Worm (Caenorhabditis elegans) whole organism, L2 larva: ENCODE results near the gene C08E3.15.
A peak's percentile ranks its signal among the peaks of the same experiment; 100 is the strongest.
"Not testable (repeated sequence)": the region's sequence is repeated elsewhere in the genome, so short reads cannot be mapped to it uniquely, and the experiment has no call there.

Source experiments
- C34F6.9 ChIP-seq: fragments of 150-350 bp; optimal IDR thresholded peaks from 2 replicates; lab custom pipeline; 2014; ENCODE audit warnings: missing biosample characterization, missing genetic modification characterization
- F13H6.1 ChIP-seq: sonication (generic microtip); optimal IDR thresholded peaks from 2 replicates; lab custom pipeline; 2016; ENCODE audit warnings: missing genetic modification characterization, missing compliant biosample characterization
- Y55F3AM.14 ChIP-seq: fragments of 200-800 bp; sonication (Bioruptor generic); optimal IDR thresholded peaks from 2 replicates; lab custom pipeline; 2018; ENCODE audit warnings: mild to moderate bottlenecking, missing genetic modification characterization, missing compliant biosample characterization
- aly-2 ChIP-seq: fragments of 150-350 bp; optimal IDR thresholded peaks from 2 replicates; lab custom pipeline; 2014; ENCODE audit warnings: missing biosample characterization, missing genetic modification characterization
- ama-1 ChIP-seq: fragments of 150-350 bp; optimal IDR thresholded peaks from 2 replicates; lab custom pipeline; 2018; ENCODE audit warnings: inconsistent platforms
- blmp-1 ChIP-seq: sonication (generic microtip); optimal IDR thresholded peaks from 2 replicates; lab custom pipeline; 2017; ENCODE audit warnings: missing genetic modification characterization, mild to moderate bottlenecking, missing compliant biosample characterization, antibody characterized with exemption, moderate library complexity; ENCODE audit not compliant: insufficient read depth
- ceh-16 ChIP-seq: fragments of 150-350 bp; optimal IDR thresholded peaks from 2 replicates; lab custom pipeline; 2014; ENCODE audit warnings: missing biosample characterization, missing genetic modification characterization
- crh-2 ChIP-seq: sonication (generic microtip); optimal IDR thresholded peaks from 2 replicates; lab custom pipeline; 2017; ENCODE audit warnings: missing biosample characterization, missing genetic modification characterization
- elt-1 ChIP-seq: fragments of 150-350 bp; optimal IDR thresholded peaks from 2 replicates; lab custom pipeline; 2014; ENCODE audit warnings: missing biosample characterization, missing genetic modification characterization
- fos-1 ChIP-seq: fragments of 150-350 bp; optimal IDR thresholded peaks from 2 replicates; lab custom pipeline; 2014; ENCODE audit warnings: missing biosample characterization, missing genetic modification characterization
- lin-13 ChIP-seq: fragments of 150-350 bp; optimal IDR thresholded peaks from 2 replicates; lab custom pipeline; 2014; ENCODE audit warnings: missing biosample characterization, missing genetic modification reagents, missing genetic modification characterization
- lsy-2 ChIP-seq, 2 experiments: fragments of 150-350 bp in 1 of 2; sonication (generic microtip) in 1 of 2; optimal IDR thresholded peaks; 2 replicates each; lab custom pipeline; 2014 to 2017; ENCODE audit warnings: missing biosample characterization in 2 of 2, missing genetic modification characterization in 2 of 2
- mab-5 ChIP-seq: fragments of 150-350 bp; optimal IDR thresholded peaks from 2 replicates; lab custom pipeline; 2014; ENCODE audit warnings: missing biosample characterization, missing genetic modification characterization
- mdl-1 ChIP-seq, 2 experiments: fragments of 150-350 bp in 1 of 2; sonication (generic microtip) in 1 of 2; optimal IDR thresholded peaks; 2 replicates each; lab custom pipeline; 2017; ENCODE audit warnings: missing biosample characterization in 2 of 2, missing genetic modification characterization in 2 of 2
- nhr-11 ChIP-seq: fragments of 150-350 bp; optimal IDR thresholded peaks from 2 replicates; lab custom pipeline; 2014; ENCODE audit warnings: missing biosample characterization, missing genetic modification characterization
- nhr-12 ChIP-seq: fragments of 150-350 bp; optimal IDR thresholded peaks from 2 replicates; lab custom pipeline; 2014; ENCODE audit warnings: missing biosample characterization, missing genetic modification characterization
- nhr-129 ChIP-seq: fragments of 150-350 bp; optimal IDR thresholded peaks from 2 replicates; lab custom pipeline; 2014; ENCODE audit warnings: missing biosample characterization, missing genetic modification characterization
- nhr-21 ChIP-seq: fragments of 150-350 bp; optimal IDR thresholded peaks from 2 replicates; lab custom pipeline; 2014; ENCODE audit warnings: missing biosample characterization, missing genetic modification characterization
- nhr-23 ChIP-seq: fragments of 150-350 bp; optimal IDR thresholded peaks from 2 replicates; lab custom pipeline; 2014; ENCODE audit warnings: missing biosample characterization, missing genetic modification reagents, missing genetic modification characterization
- nhr-237 ChIP-seq: fragments of 150-350 bp; optimal IDR thresholded peaks from 2 replicates; lab custom pipeline; 2014; ENCODE audit warnings: missing biosample characterization, missing genetic modification characterization
- nhr-25 ChIP-seq: fragments of 150-350 bp; sonication (generic microtip); optimal IDR thresholded peaks from 3 replicates; lab custom pipeline; 2014; ENCODE audit warnings: missing biosample characterization, missing genetic modification characterization
- nhr-6 ChIP-seq: fragments of 150-350 bp; optimal IDR thresholded peaks from 2 replicates; lab custom pipeline; 2014; ENCODE audit warnings: missing biosample characterization, missing genetic modification characterization
- nhr-77 ChIP-seq: fragments of 150-350 bp; optimal IDR thresholded peaks from 2 replicates; lab custom pipeline; 2014; ENCODE audit warnings: missing biosample characterization, missing genetic modification characterization
- peb-1 ChIP-seq: fragments of 150-350 bp; optimal IDR thresholded peaks from 2 replicates; lab custom pipeline; 2014; ENCODE audit warnings: missing biosample characterization, missing genetic modification characterization
- sem-4 ChIP-seq: fragments of 150-350 bp; optimal IDR thresholded peaks from 2 replicates; lab custom pipeline; 2014; ENCODE audit warnings: missing biosample characterization, missing genetic modification reagents, missing genetic modification characterization
- skn-1 ChIP-seq: sonication (generic microtip); optimal IDR thresholded peaks from 2 replicates; lab custom pipeline; 2017; ENCODE audit warnings: missing biosample characterization, missing genetic modification characterization
- sma-3 ChIP-seq: sonication (generic microtip); optimal IDR thresholded peaks from 2 replicates; lab custom pipeline; 2016; ENCODE audit warnings: missing genetic modification reagents, missing genetic modification characterization, missing compliant biosample characterization
- sma-9 ChIP-seq, 2 experiments: fragments of 150-350 bp in 1 of 2; sonication (generic microtip) in 1 of 2; optimal IDR thresholded peaks; 2 replicates each; lab custom pipeline; 2014 to 2016; ENCODE audit warnings: missing genetic modification characterization in 2 of 2, mild to moderate bottlenecking in 1 of 2, missing biosample characterization in 1 of 2, missing compliant biosample characterization in 1 of 2, missing genetic modification reagents in 1 of 2, moderate library complexity in 1 of 2
- unc-55 ChIP-seq: fragments of 150-350 bp; sonication (generic microtip); optimal IDR thresholded peaks from 3 replicates; lab custom pipeline; 2014; ENCODE audit warnings: missing biosample characterization, missing genetic modification reagents, missing genetic modification characterization
- ztf-1 ChIP-seq: fragments of 200-800 bp; sonication (Bioruptor generic); conservative IDR thresholded peaks from 2 replicates; pipeline ENCODE4 v1.3.6; 2022; ENCODE audit warnings: missing genetic modification characterization, missing compliant biosample characterization
- ztf-4 ChIP-seq: fragments of 150-350 bp; optimal IDR thresholded peaks from 2 replicates; lab custom pipeline; 2014; ENCODE audit warnings: missing biosample characterization, missing genetic modification characterization

Gene C08E3.15

ce11 chrII:1627783-1628182 lies at the start of gene C08E3.15:
Gene C08E3.15 (minus strand): TSS chrII:1627883.
- not testable (repeated sequence) for TF ChIP-seq nhr-21 (tag; lab: Kevin White, UChicago); nhr-129 (tag; lab: Kevin White, UChicago); ztf-1

ce11 chrII:1676088-1676487 lies 48.4 kb upstream of the C08E3.15 start, which contains the start of gene fbxb-17:
Gene fbxb-17 (plus strand): TSS chrII:1676388.
- TF ChIP-seq nhr-21 (tag; lab: Kevin White, UChicago): no peak
- peak; percentile 1 for TF ChIP-seq nhr-23 (tag; lab: Kevin White, UChicago)

- no peak for TF ChIP-seq blmp-1 (tag; lab: Kevin White, UChicago)
- no peak for TF ChIP-seq aly-2 (tag; lab: Kevin White, UChicago)
- no peak for TF ChIP-seq ama-1
- TF ChIP-seq ztf-1: no peak
- TF ChIP-seq sma-9 (GFP tag; optimal IDR thresholded peaks at IDR 0.05; lab: Kevin White, UChicago): no peak
- TF ChIP-seq sma-9 (tag; optimal IDR thresholded peaks at IDR 0.05; lab: Kevin White, UChicago): no peak
- no peak for TF ChIP-seq F13H6.1 (tag; lab: Kevin White, UChicago)
- TF ChIP-seq nhr-11: no peak
- no peak for TF ChIP-seq nhr-237
- TF ChIP-seq ztf-4 (tag; lab: Kevin White, UChicago): no peak
- TF ChIP-seq nhr-6 (tag; lab: Kevin White, UChicago): no peak
- TF ChIP-seq skn-1: no peak
- TF ChIP-seq lsy-2 (tag; optimal IDR thresholded peaks at IDR 0.05; lab: Kevin White, UChicago): no peak
- TF ChIP-seq nhr-25 (tag; lab: Kevin White, UChicago): no peak
- no peak for TF ChIP-seq mdl-1 (tag; optimal IDR thresholded peaks at IDR 0.05; lab: Kevin White, UChicago)
- no peak for TF ChIP-seq C34F6.9 (tag; lab: Kevin White, UChicago)
- TF ChIP-seq sem-4 (tag; lab: Kevin White, UChicago): no peak
- TF ChIP-seq sma-3 (GFP tag; lab: Kevin White, UChicago): no peak
- no peak for TF ChIP-seq elt-1
- TF ChIP-seq, all 48 proteins: peak for 0
Measured at ce11 chrII:1672673-1673072, 45.0 kb upstream of the C08E3.15 start.

- TF ChIP-seq mab-5 (no peak), skn-1 (no peak), ceh-16 (tag; lab: Kevin White, UChicago) (no peak), nhr-6 (tag; lab: Kevin White, UChicago) (no peak), crh-2 (tag; lab: Kevin White, UChicago) (no peak), mdl-1 (tag; optimal IDR thresholded peaks at IDR 0.05; lab: Kevin White, UChicago) (no peak), nhr-23 (tag; lab: Kevin White, UChicago) (no peak), sma-9 (GFP tag; optimal IDR thresholded peaks at IDR 0.05; lab: Kevin White, UChicago) (no peak), sma-9 (tag; optimal IDR thresholded peaks at IDR 0.05; lab: Kevin White, UChicago) (no peak), aly-2 (tag; lab: Kevin White, UChicago) (no peak), peb-1 (tag; lab: Kevin White, UChicago) (no peak), nhr-12 (tag; lab: Kevin White, UChicago) (no peak), nhr-237 (no peak), lin-13 (GFP tag; lab: Kevin White, UChicago) (no peak), nhr-129 (tag; lab: Kevin White, UChicago) (no peak), nhr-77 (tag; lab: Kevin White, UChicago) (no peak), elt-1 (no peak), unc-55 (no peak), sma-3 (GFP tag; lab: Kevin White, UChicago) (no peak), C34F6.9 (tag; lab: Kevin White, UChicago) (no peak), fos-1 (tag; lab: Kevin White, UChicago) (no peak)
Measured at ce11 chrII:1670985-1671384, 43.3 kb upstream of the C08E3.15 start.

ce11 chrII:1670260-1670879 lies 42.7 kb upstream of the C08E3.15 start, which contains the start of gene nhx-6:
Gene nhx-6 (plus strand): TSS chrII:1670829.
- TF ChIP-seq nhr-25 (tag; lab: Kevin White, UChicago) (no peak), ztf-1 (no peak), nhr-23 (tag; lab: Kevin White, UChicago) (peak; percentile 9), nhr-11 (no peak), Y55F3AM.14 (GFP tag; lab: Kevin White, UChicago) (no peak)
